Worm (Caenorhabditis elegans): ENCODE results near the gene D2023.3.

ce11 chrV:11817263-11817726 lies 5.5 kb upstream of the D2023.3 start:
- no peak for TF ChIP-seq tbx-37 (GFP tag; conservative IDR thresholded peaks at IDR 0.05)
- no peak for TF ChIP-seq hmbx-1 (tag; optimal IDR thresholded peaks at IDR 0.05)
- no peak for TF ChIP-seq pes-1 (GFP tag; IDR thresholded peaks at IDR 0.05)
- no peak for TF ChIP-seq hmg-4 (GFP tag; optimal IDR thresholded peaks at IDR 0.05)
- no peak for TF ChIP-seq aly-1 (tag; optimal IDR thresholded peaks at IDR 0.05)
- TF ChIP-seq ama-1 (optimal IDR thresholded peaks at IDR 0.05): no peak
- TF ChIP-seq tbx-11 (GFP tag; IDR thresholded peaks at IDR 0.05): no peak
